Fruit fly (Drosophila melanogaster): ENCODE measurements around the gene CG43127.

The CG43127 gene

dm6 chr3L:10660744-10661589 is 35.6 kb upstream of the CG43127 start, which contains the start of the genes CG32066 and CG8003 (continued):
- TF ChIP-seq Sox15 (GFP tag; optimal IDR thresholded peaks at IDR 0.05) (no peak), lz (GFP tag; optimal IDR thresholded peaks at IDR 0.05) (peak; percentile 21), Hr39 (GFP tag; optimal IDR thresholded peaks at IDR 0.05) (peak; percentile 4), Sox14 (GFP tag; optimal IDR thresholded peaks at IDR 0.05) (peak; percentile 3), Lpt (GFP tag; optimal IDR thresholded peaks at IDR 0.05) (no peak), CG6808 (GFP tag; optimal IDR thresholded peaks at IDR 0.05) (peak; percentile 26), CG32006 (GFP tag; optimal IDR thresholded peaks at IDR 0.05) (peak; percentile 35), fkh (GFP tag; optimal IDR thresholded peaks at IDR 0.05) (peak; percentile 28), CG16779 (tag; optimal IDR thresholded peaks at IDR 0.05) (peak; percentile 28), cyc (GFP tag; optimal IDR thresholded peaks at IDR 0.05) (no peak), Met (GFP tag; optimal IDR thresholded peaks at IDR 0.05) (peak; percentile 7), acj6 (GFP tag; optimal IDR thresholded peaks at IDR 0.05) (no peak), Eip93F (GFP tag; optimal IDR thresholded peaks at IDR 0.05) (peak; percentile 79), CG6792 (GFP tag; optimal IDR thresholded peaks at IDR 0.05) (peak; percentile 1)

- TF ChIP-seq OdsH (GFP tag; optimal IDR thresholded peaks at IDR 0.05) (no peak), net (GFP tag; optimal IDR thresholded peaks at IDR 0.05) (no peak), Blimp-1 (GFP tag; optimal IDR thresholded peaks at IDR 0.05) (no peak), Eip78C (GFP tag) (peak; percentile 36), spab (GFP tag; optimal IDR thresholded peaks at IDR 0.05) (no peak), CG1621 (tag; optimal IDR thresholded peaks at IDR 0.05) (no peak), CG6792 (GFP tag; optimal IDR thresholded peaks at IDR 0.05) (no peak), fd85E (GFP tag; optimal IDR thresholded peaks at IDR 0.05) (no peak), salr (GFP tag; optimal IDR thresholded peaks at IDR 0.05) (no peak), fkh (GFP tag; optimal IDR thresholded peaks at IDR 0.05) (peak; percentile 51), CG32006 (GFP tag; optimal IDR thresholded peaks at IDR 0.05) (no peak), eg (GFP tag; IDR thresholded peaks at IDR 0.05) (no peak), CG31627 (GFP tag; optimal IDR thresholded peaks at IDR 0.05) (no peak), Sox15 (GFP tag; optimal IDR thresholded peaks at IDR 0.05) (no peak), dac (GFP tag; optimal IDR thresholded peaks at IDR 0.05) (no peak), CG11902 (GFP tag; optimal IDR thresholded peaks at IDR 0.05) (no peak), CG9139 (GFP tag; optimal IDR thresholded peaks at IDR 0.05) (no peak), pdm3 (GFP tag; optimal IDR thresholded peaks at IDR 0.05) (no peak), CG16779 (tag; optimal IDR thresholded peaks at IDR 0.05) (peak; percentile 29), fd59A (GFP tag; optimal IDR thresholded peaks at IDR 0.05) (no peak), ss (GFP tag; optimal IDR thresholded peaks at IDR 0.05) (no peak), achi (GFP tag; optimal IDR thresholded peaks at IDR 0.05) (no peak), Hr39 (GFP tag; optimal IDR thresholded peaks at IDR 0.05) (no peak), dsx (GFP tag; optimal IDR thresholded peaks at IDR 0.05; ENCODE audit: poor library complexity, severe bottlenecking) (no peak), Gug (GFP tag; IDR thresholded peaks at IDR 0.05) (no peak), CG8319 (GFP tag; optimal IDR thresholded peaks at IDR 0.05) (no peak), lz (GFP tag; optimal IDR thresholded peaks at IDR 0.05) (no peak), svp (GFP tag) (peak; percentile 64), esn (GFP tag; optimal IDR thresholded peaks at IDR 0.05) (no peak), vri (GFP tag; optimal IDR thresholded peaks at IDR 0.05) (no peak), Met (GFP tag; optimal IDR thresholded peaks at IDR 0.05) (no peak), CG6163 (GFP tag; IDR thresholded peaks at IDR 0.05) (no peak), cyc (GFP tag; optimal IDR thresholded peaks at IDR 0.05) (no peak), CG8632 (GFP tag; optimal IDR thresholded peaks at IDR 0.05) (peak; percentile 2), Smox (GFP tag; optimal IDR thresholded peaks at IDR 0.05) (no peak), Hr38 (GFP tag; optimal IDR thresholded peaks at IDR 0.05) (no peak), CG15336 (GFP tag; IDR thresholded peaks at IDR 0.05) (no peak), acj6 (GFP tag; optimal IDR thresholded peaks at IDR 0.05) (no peak), CG6854 (GFP tag; optimal IDR thresholded peaks at IDR 0.05) (no peak), Hr4 (GFP tag; optimal IDR thresholded peaks at IDR 0.05) (no peak), Sox102F (GFP tag; optimal IDR thresholded peaks at IDR 0.05) (no peak)
These were observed 34.8 kb upstream of the CG43127 start for dm6 chr3L:10659993-10660743.

All from whole organism, prepupa.